Fruit fly (Drosophila melanogaster): ENCODE data around the gene eIF3e.

Gene eIF3e

dm6 chr3L:16782218-16782763, 4.5 kb downstream of the eIF3e start (continued):
- peak; percentile 48 for TF ChIP-seq CG10654 (GFP tag; optimal IDR thresholded peaks at IDR 0.05)
- TF ChIP-seq schlank (tag; optimal IDR thresholded peaks at IDR 0.05), result no peak
- no peak for TF ChIP-seq Vsx1 (GFP tag; optimal IDR thresholded peaks at IDR 0.05)
- TF ChIP-seq run (tag; optimal IDR thresholded peaks at IDR 0.05), result peak; percentile 63
- TF ChIP-seq CG10462 (GFP tag; optimal IDR thresholded peaks at IDR 0.05), result peak; percentile 35
- peak; percentile 62 for TF ChIP-seq caup (GFP tag; optimal IDR thresholded peaks at IDR 0.05; ENCODE audit: severe bottlenecking)
- peak; percentile 25; the same call in 1 of the 2 replicates for TF ChIP-seq CG6272 (GFP tag; IDR thresholded peaks at IDR 0.05)
- TF ChIP-seq CG17359 (tag; optimal IDR thresholded peaks at IDR 0.05), result peak; percentile 89
- TF ChIP-seq ind (GFP tag; optimal IDR thresholded peaks at IDR 0.05), result peak; percentile 74
- TF ChIP-seq CG8359 (GFP tag; optimal IDR thresholded peaks at IDR 0.05; ENCODE audit: borderline replicate concordance), result peak; percentile 57
- peak; percentile 77 for TF ChIP-seq CG10267 (tag; optimal IDR thresholded peaks at IDR 0.05)
- peak; percentile 23 for TF ChIP-seq CG8290 (GFP tag; optimal IDR thresholded peaks at IDR 0.05)
- no peak for TF ChIP-seq CG8290 (tag; optimal IDR thresholded peaks at IDR 0.05)
- peak; percentile 54 for TF ChIP-seq CG18764 (GFP tag; optimal IDR thresholded peaks at IDR 0.05)
- peak; percentile 82 for TF ChIP-seq Ada2b (GFP tag; IDR thresholded peaks at IDR 0.05)
- TF ChIP-seq CG10209 (GFP tag; optimal IDR thresholded peaks at IDR 0.05), result peak; percentile 73
- peak; percentile 49 for TF ChIP-seq fd3F (GFP tag; optimal IDR thresholded peaks at IDR 0.05)
- TF ChIP-seq bowl (GFP tag; IDR thresholded peaks at IDR 0.05), result no peak
- TF ChIP-seq Taf1 (GFP tag; IDR thresholded peaks at IDR 0.05), result peak; percentile 38; the same call in 1 of the 2 replicates
- TF ChIP-seq sima (GFP tag; optimal IDR thresholded peaks at IDR 0.05), result peak; percentile 0
- no peak for TF ChIP-seq exex (tag; optimal IDR thresholded peaks at IDR 0.05)
- peak; percentile 20 for TF ChIP-seq CG13624 (GFP tag; optimal IDR thresholded peaks at IDR 0.05)
- TF ChIP-seq sisA (GFP tag; IDR thresholded peaks at IDR 0.05), result peak; percentile 67
- TF ChIP-seq CG3995 (GFP tag; optimal IDR thresholded peaks at IDR 0.05), result no peak
- no peak for TF ChIP-seq CkIIα-i1 (GFP tag; IDR thresholded peaks at IDR 0.05)
- peak; percentile 1 for TF ChIP-seq ab (GFP tag; optimal IDR thresholded peaks at IDR 0.05)
- TF ChIP-seq kah (GFP tag; optimal IDR thresholded peaks at IDR 0.05), result peak; percentile 14
- TF ChIP-seq CG12744 (GFP tag; optimal IDR thresholded peaks at IDR 0.05), result peak; percentile 46
- TF ChIP-seq Atf-2 (GFP tag; optimal IDR thresholded peaks at IDR 0.05), result peak; percentile 64
- peak; percentile 56; the same call in 1 of the 2 replicates for TF ChIP-seq gsb (GFP tag; IDR thresholded peaks at IDR 0.05)
- peak; percentile 83 for TF ChIP-seq CG2712 (tag; optimal IDR thresholded peaks at IDR 0.05)
- TF ChIP-seq CG6765 (GFP tag; optimal IDR thresholded peaks at IDR 0.05), result peak; percentile 52
- peak; percentile 18 for TF ChIP-seq shn (GFP tag; optimal IDR thresholded peaks at IDR 0.05)
- peak; percentile 95 for TF ChIP-seq CG11696 (GFP tag; IDR thresholded peaks at IDR 0.05)
- TF ChIP-seq esg (GFP tag; conservative IDR thresholded peaks at IDR 0.05), result peak; percentile 55
- no peak for TF ChIP-seq prd (optimal IDR thresholded peaks at IDR 0.05)
- peak; percentile 80 for TF ChIP-seq prd (GFP tag; IDR thresholded peaks at IDR 0.05)
- peak; percentile 72 for TF ChIP-seq CG8388 (GFP tag; optimal IDR thresholded peaks at IDR 0.05)
- peak; percentile 83 for TF ChIP-seq Sox102F (GFP tag; optimal IDR thresholded peaks at IDR 0.05)
- peak; percentile 75 for TF ChIP-seq ken (GFP tag; IDR thresholded peaks at IDR 0.05)
- 0 out of 3 replicates have a peak, but pooled peaks have one; percentile 42 for TF ChIP-seq sr (GFP tag; IDR thresholded peaks at IDR 0.05)
- TF ChIP-seq slou (GFP tag; optimal IDR thresholded peaks at IDR 0.05), result peak; percentile 42
- peak; percentile 85 for TF ChIP-seq sob (GFP tag; IDR thresholded peaks at IDR 0.05)
- TF ChIP-seq CG8944 (GFP tag; optimal IDR thresholded peaks at IDR 0.05), result peak; percentile 44
- no peak for TF ChIP-seq sc (optimal IDR thresholded peaks at IDR 0.05)
- peak; percentile 45 for TF ChIP-seq sc (GFP tag; optimal IDR thresholded peaks at IDR 0.05)
- TF ChIP-seq tin (GFP tag; optimal IDR thresholded peaks at IDR 0.05), result peak; percentile 54
- TF ChIP-seq eyg (GFP tag; optimal IDR thresholded peaks at IDR 0.05), result peak; percentile 24
- no peak for TF ChIP-seq ftz-f1 (GFP tag; optimal IDR thresholded peaks at IDR 0.05)
- TF ChIP-seq Hr51 (GFP tag; optimal IDR thresholded peaks at IDR 0.05), result peak in 1 of 2 experiments; percentile 10
- TF ChIP-seq CG12942 (GFP tag; optimal IDR thresholded peaks at IDR 0.05), result peak; percentile 16
